Worm (Caenorhabditis elegans) whole organism, L4/young adult: ENCODE results near the gene srw-129.
"Not testable (repeated sequence)": the region's sequence is repeated elsewhere in the genome, so short reads cannot be mapped to it uniquely, and the experiment has no call there.

Source experiments
- W03F9.2 ChIP-seq: fragments of 150-350 bp; optimal IDR thresholded peaks from 2 replicates; lab custom pipeline; 2014; ENCODE audit warnings: missing biosample characterization, missing genetic modification characterization
- dao-5 ChIP-seq: sonication (generic microtip); optimal IDR thresholded peaks from 2 replicates; lab custom pipeline; 2016; ENCODE audit warnings: missing genotype, missing genetic modification characterization, moderate library complexity, missing compliant biosample characterization
- him-1 ChIP-seq: sonication (generic microtip); optimal IDR thresholded peaks from 2 replicates; lab custom pipeline; 2016; ENCODE audit warnings: missing genotype, missing genetic modification reagents, missing genetic modification characterization, missing compliant biosample characterization

srw-129 gene

DNA sequence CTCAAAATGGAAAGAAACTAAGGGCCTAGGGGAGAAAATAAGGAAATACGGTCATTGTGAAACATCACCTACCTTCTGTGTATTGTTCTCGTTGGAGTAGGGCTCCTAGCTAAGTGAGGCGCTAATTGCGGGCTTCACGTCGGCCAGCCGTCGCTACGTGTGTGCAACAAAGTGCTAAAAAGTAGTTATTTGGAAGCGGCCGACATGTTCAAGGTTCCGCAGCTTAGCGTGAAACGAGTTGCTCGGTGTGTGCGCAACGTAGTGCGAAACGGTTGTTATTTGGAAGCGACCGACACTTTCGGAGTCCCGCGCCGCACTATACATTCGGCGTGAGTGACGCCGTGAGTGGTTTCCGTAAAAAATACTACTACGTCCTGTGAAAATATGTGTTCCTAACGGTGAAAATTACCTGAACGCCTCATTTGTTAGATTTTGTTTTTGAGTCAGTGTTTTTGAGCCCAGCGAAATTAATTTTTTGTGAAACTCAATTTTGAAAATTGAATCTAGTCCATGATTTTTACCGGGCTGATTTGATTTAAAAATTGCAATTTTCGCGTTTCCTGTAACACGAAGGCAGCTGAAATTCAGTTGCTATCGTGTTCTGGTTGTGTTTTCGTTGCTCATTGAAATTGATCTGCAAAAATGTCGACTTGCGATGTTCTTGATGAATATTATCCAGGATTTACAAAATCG lies at the start of gene srw-129:
Gene srw-129, plus strand, starts transcription at position 643 of the 693 bp plus-strand sequence.
- TF ChIP-seq W03F9.2 (tag; lab: Kevin White, UChicago) (no peak), dao-5 (no peak), him-1 (tag; lab: Kevin White, UChicago) (no peak)

- TF ChIP-seq dao-5 (no peak), him-1 (tag; lab: Kevin White, UChicago) (no peak), W03F9.2 (tag; lab: Kevin White, UChicago) (no peak)
Measured at ce11 chrV:2922594-2922993, 49.2 kb upstream of the srw-129 start, which contains the start of gene srh-38. Gene srh-38, minus strand, starts transcription at chrV:2922694.

- no peak for TF ChIP-seq W03F9.2 (tag; lab: Kevin White, UChicago)
- TF ChIP-seq him-1 (tag; lab: Kevin White, UChicago): no peak
- TF ChIP-seq dao-5: no peak
Measured at ce11 chrV:2927553-2927952, 44.2 kb upstream of the srw-129 start, which contains the start of gene C31B8.12. Gene C31B8.12, minus strand, starts transcription at chrV:2927653.

DNA sequence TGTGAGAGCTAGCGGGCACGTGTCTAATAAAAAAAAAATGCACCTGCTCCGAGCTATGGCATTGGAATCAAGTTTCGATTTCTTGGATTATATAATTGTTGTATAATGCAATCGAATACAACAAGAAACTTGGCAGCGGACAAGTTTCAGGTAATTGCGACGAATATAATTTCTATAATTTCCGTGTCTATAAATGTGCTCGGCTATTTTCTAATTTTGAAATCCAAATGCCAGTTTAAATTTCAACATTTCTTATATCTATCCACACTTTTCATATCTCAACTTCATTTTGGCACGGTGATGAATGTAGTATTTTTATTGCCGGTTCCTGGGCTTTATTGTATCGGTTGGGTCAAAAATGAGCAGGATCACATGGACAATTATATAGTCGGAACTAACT lies 42.0 kb upstream of the srw-129 start, which contains the start of gene C31B8.16:
Gene C31B8.16, plus strand, starts transcription at position 301 of the 400 bp plus-strand sequence.
- TF ChIP-seq him-1 (tag; lab: Kevin White, UChicago) (no peak), W03F9.2 (tag; lab: Kevin White, UChicago) (no peak), dao-5 (no peak)

- TF ChIP-seq dao-5: no peak
- no peak for TF ChIP-seq him-1 (tag; lab: Kevin White, UChicago)
- no peak for TF ChIP-seq W03F9.2 (tag; lab: Kevin White, UChicago)
Measured at ce11 chrV:2931252-2931651, 40.5 kb upstream of the srw-129 start, which contains the start of gene C31B8.1. Gene C31B8.1, plus strand, starts transcription at chrV:2931552.

DNA sequence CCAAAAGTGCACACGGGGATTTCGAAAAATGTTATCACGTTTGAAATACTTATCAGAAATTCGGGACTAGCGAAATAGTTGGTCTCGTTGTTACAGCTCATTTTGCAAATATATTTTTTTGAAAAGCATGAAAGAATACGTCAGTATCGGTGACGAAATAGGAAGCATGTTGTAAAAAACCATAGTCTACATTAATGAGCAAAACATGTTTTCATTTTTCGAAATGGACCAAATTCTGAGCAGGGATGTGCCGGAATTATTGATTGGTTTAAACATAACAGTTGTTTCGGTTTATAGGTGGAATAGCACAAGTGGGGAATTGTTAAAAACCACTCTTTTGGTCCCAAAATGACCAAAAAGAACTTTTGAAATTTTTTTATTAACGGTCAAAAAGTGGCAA lies 37.7 kb upstream of the srw-129 start, which contains the start of gene srh-247:
Gene srh-247, minus strand, starts transcription at position 101 of the 400 bp plus-strand sequence.
- TF ChIP-seq dao-5: no peak
- TF ChIP-seq him-1 (tag; lab: Kevin White, UChicago): no peak
- TF ChIP-seq W03F9.2 (tag; lab: Kevin White, UChicago): no peak

- no peak for TF ChIP-seq dao-5
- TF ChIP-seq W03F9.2 (tag; lab: Kevin White, UChicago): no peak
- TF ChIP-seq him-1 (tag; lab: Kevin White, UChicago): no peak
Measured at ce11 chrV:2938497-2938896, 33.3 kb upstream of the srw-129 start, which contains the start of gene srw-141. Gene srw-141, minus strand, starts transcription at chrV:2938597.

DNA sequence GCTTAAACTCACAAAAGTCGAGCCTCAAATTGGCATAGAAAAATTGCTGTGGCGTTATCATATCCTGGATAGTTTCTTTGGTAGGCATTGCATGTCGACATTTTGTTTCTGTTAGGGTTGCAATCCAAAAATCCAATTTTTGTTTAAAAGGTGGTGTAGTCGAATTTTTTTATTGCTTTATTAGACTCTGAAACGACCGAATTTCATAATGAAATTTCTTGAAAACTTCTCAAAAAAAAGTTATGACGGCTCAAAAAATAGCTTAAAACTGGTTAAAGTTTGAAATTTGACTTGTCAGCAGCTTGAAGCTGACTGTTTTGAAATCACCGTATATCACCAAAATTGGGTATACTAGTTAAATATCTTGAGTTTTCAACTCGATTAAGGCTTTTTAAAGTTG lies 30.3 kb upstream of the srw-129 start, which contains the start of gene srw-143:
Gene srw-143, minus strand, starts transcription at position 101 of the 400 bp plus-strand sequence.
- no peak for TF ChIP-seq W03F9.2 (tag; lab: Kevin White, UChicago)
- TF ChIP-seq him-1 (tag; lab: Kevin White, UChicago): no peak

ce11 chrV:2942247-2942646 lies 29.5 kb upstream of the srw-129 start:
- no peak for TF ChIP-seq him-1 (tag; lab: Kevin White, UChicago)

DNA sequence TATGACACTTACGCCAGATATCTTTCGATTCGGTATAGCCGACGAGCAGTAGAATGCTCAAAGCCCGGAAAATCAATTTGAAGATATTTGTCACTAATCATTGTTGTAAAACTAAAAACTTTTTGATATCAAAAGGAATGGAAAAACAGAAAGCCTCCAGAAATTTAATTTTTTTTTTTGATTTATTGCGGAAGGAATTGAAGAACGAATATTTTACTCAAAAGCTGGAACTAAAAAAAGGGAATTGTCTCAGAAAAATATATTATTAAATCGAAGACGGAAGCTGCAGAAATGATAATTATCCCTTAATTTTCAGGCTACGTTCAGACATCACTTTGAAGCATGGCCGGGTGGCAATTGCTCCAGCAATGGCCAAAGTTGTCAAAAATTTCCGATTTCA lies 27.9 kb upstream of the srw-129 start, which contains the start of gene srw-137:
Gene srw-137, minus strand, starts transcription at position 101 of the 400 bp plus-strand sequence.
- TF ChIP-seq him-1 (tag; lab: Kevin White, UChicago) (no peak), W03F9.2 (tag; lab: Kevin White, UChicago) (no peak), dao-5 (no peak)

- TF ChIP-seq W03F9.2 (tag; lab: Kevin White, UChicago) (no peak), him-1 (tag; lab: Kevin White, UChicago) (no peak), dao-5 (no peak)
Measured at ce11 chrV:2945602-2946001, 26.1 kb upstream of the srw-129 start, which contains the start of gene srh-87. Gene srh-87, minus strand, starts transcription at chrV:2945702.

- TF ChIP-seq W03F9.2 (tag; lab: Kevin White, UChicago); dao-5; him-1 (tag; lab: Kevin White, UChicago): not testable (repeated sequence)
Measured at ce11 chrV:2952102-2952501, 19.6 kb upstream of the srw-129 start, which contains the start of gene srw-122. Gene srw-122, minus strand, starts transcription at chrV:2952202.

DNA sequence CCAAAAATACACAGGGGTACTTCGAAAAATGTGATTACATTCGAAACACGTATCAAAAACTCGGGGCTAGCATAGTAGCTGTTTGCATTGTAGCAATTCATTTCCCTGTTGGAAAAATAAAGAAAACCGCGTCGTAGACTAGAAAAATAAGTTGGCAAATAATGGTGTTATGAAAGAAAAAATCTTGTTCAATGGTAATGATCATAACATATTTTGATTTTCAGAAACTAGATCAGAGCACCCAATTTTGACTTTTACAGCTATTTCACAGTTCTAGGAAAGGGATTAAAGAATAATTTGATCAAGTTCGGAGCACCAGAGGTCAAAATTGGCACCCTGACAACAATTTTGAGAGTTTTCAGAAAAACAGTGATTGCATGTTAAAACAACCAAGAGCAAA lies 16.4 kb upstream of the srw-129 start, which contains the start of gene srh-248:
Gene srh-248, minus strand, starts transcription at position 101 of the 400 bp plus-strand sequence.
- not testable (repeated sequence) for TF ChIP-seq W03F9.2 (tag; lab: Kevin White, UChicago); dao-5; him-1 (tag; lab: Kevin White, UChicago)

DNA sequence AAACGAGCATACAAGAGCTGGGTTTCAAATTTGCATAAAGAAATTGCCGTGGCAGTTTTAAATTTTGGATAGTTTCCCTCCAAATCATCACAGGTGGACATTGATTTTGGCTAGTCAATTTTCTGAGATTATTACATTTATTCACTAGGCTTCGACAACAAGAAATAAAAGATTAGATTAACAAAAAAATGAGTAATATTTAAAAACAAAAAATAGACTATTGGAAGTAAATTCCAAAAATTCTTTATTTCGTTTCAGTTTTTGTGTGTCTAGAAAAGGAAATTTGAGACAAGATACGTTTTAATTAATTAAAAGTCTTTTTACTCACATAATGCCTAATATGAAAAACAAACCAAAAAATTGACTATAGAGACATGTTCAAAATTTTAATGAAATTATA lies 13.5 kb upstream of the srw-129 start, which contains the start of gene srw-142:
Gene srw-142, minus strand, starts transcription at position 101 of the 400 bp plus-strand sequence.
- TF ChIP-seq dao-5: no peak
- no peak for TF ChIP-seq W03F9.2 (tag; lab: Kevin White, UChicago)
